Worm (Caenorhabditis elegans) whole organism, L3 larva: Measurements from ENCODE around the gene cpg-19.
A peak's percentile ranks its signal among the peaks of the same experiment; 100 is the strongest.

Experiments used
- R02D3.7 ChIP-seq: fragments of 150-350 bp; optimal IDR thresholded peaks from 2 replicates; lab custom pipeline; 2014; ENCODE audit warnings: missing biosample characterization, missing genetic modification characterization
- aly-2 ChIP-seq: fragments of 150-350 bp; optimal IDR thresholded peaks from 2 replicates; lab custom pipeline; 2014; ENCODE audit warnings: missing biosample characterization, missing genetic modification characterization
- ama-1 ChIP-seq: fragments of 150-350 bp; optimal IDR thresholded peaks from 2 replicates; lab custom pipeline; 2018
- ceh-16 ChIP-seq: sonication (generic microtip); optimal IDR thresholded peaks from 2 replicates; lab custom pipeline; 2017; ENCODE audit warnings: missing biosample characterization, missing genetic modification characterization
- ceh-28 ChIP-seq: fragments of 150-350 bp; optimal IDR thresholded peaks from 2 replicates; lab custom pipeline; 2014; ENCODE audit warnings: missing biosample characterization, missing genetic modification reagents, missing genetic modification characterization
- ceh-82 ChIP-seq: fragments of 150-350 bp; optimal IDR thresholded peaks from 2 replicates; lab custom pipeline; 2014; ENCODE audit warnings: missing biosample characterization, missing genetic modification characterization
- ceh-9 ChIP-seq: sonication (generic microtip); optimal IDR thresholded peaks from 2 replicates; lab custom pipeline; 2018; ENCODE audit warnings: missing biosample characterization, missing genetic modification characterization
- daf-12 ChIP-seq: fragments of 150-350 bp; optimal IDR thresholded peaks from 2 replicates; lab custom pipeline; 2014; ENCODE audit warnings: missing biosample characterization, missing genetic modification reagents, missing genetic modification characterization
- egl-5 ChIP-seq: fragments of 150-350 bp; optimal IDR thresholded peaks from 2 replicates; lab custom pipeline; 2017; ENCODE audit warnings: missing biosample characterization, missing genetic modification reagents, missing genetic modification characterization, inconsistent platforms
- elt-1 ChIP-seq: fragments of 150-350 bp; optimal IDR thresholded peaks from 2 replicates; lab custom pipeline; 2014; ENCODE audit warnings: missing biosample characterization, missing genetic modification characterization
- elt-2 ChIP-seq: sonication (generic microtip); optimal IDR thresholded peaks from 2 replicates; lab custom pipeline; 2016; ENCODE audit warnings: missing genetic modification reagents, mild to moderate bottlenecking, missing genetic modification characterization, missing compliant biosample characterization
- elt-3 ChIP-seq, 3 experiments: fragments of 150-350 bp in 1 of 3; sonication (generic microtip) in 2 of 3; optimal IDR thresholded peaks; 2 replicates in 2 of 3; 4 replicates in 1 of 3; lab custom pipeline; 2014 to 2017; ENCODE audit warnings: missing biosample characterization in 3 of 3, missing genetic modification characterization in 3 of 3
- fkh-10 ChIP-seq: sonication (generic microtip); optimal IDR thresholded peaks from 2 replicates; lab custom pipeline; 2017; ENCODE audit warnings: missing biosample characterization, missing genetic modification reagents, missing genetic modification characterization
- fkh-2 ChIP-seq: fragments of 150-350 bp; optimal IDR thresholded peaks from 2 replicates; lab custom pipeline; 2014; ENCODE audit warnings: missing biosample characterization, missing genetic modification reagents, missing genetic modification characterization
- fos-1 ChIP-seq: fragments of 150-350 bp; optimal IDR thresholded peaks from 2 replicates; lab custom pipeline; 2014; ENCODE audit warnings: missing biosample characterization, missing genetic modification characterization
- hmg-11 ChIP-seq: sonication (generic microtip); optimal IDR thresholded peaks from 2 replicates; lab custom pipeline; 2016; ENCODE audit warnings: missing genetic modification characterization, missing compliant biosample characterization
- jun-1 ChIP-seq: fragments of 150-350 bp; optimal IDR thresholded peaks from 2 replicates; lab custom pipeline; 2014; ENCODE audit warnings: missing biosample characterization, missing genetic modification reagents, missing genetic modification characterization
- lin-15B ChIP-seq: fragments of 150-350 bp; optimal IDR thresholded peaks from 2 replicates; lab custom pipeline; 2014; ENCODE audit warnings: missing biosample characterization, missing genetic modification characterization
- lin-39 ChIP-seq: fragments of 150-350 bp; optimal IDR thresholded peaks from 2 replicates; lab custom pipeline; 2018; ENCODE audit warnings: missing biosample characterization, missing genetic modification reagents, missing genetic modification characterization
- lsy-12 ChIP-seq: sonication (generic microtip); optimal IDR thresholded peaks from 2 replicates; lab custom pipeline; 2016; ENCODE audit warnings: mild to moderate bottlenecking, missing genetic modification characterization, missing compliant biosample characterization
- mdl-1 ChIP-seq: fragments of 150-350 bp; optimal IDR thresholded peaks from 2 replicates; lab custom pipeline; 2014; ENCODE audit warnings: missing biosample characterization, missing genetic modification characterization
- nfya-1 ChIP-seq: sonication (generic microtip); optimal IDR thresholded peaks from 2 replicates; lab custom pipeline; 2017; ENCODE audit warnings: missing genetic modification characterization, mild to moderate bottlenecking, missing compliant biosample characterization, antibody characterized with exemption, moderate library complexity; ENCODE audit not compliant: insufficient read depth
- nhr-11 ChIP-seq: fragments of 150-350 bp; optimal IDR thresholded peaks from 2 replicates; lab custom pipeline; 2014; ENCODE audit warnings: missing biosample characterization, missing genetic modification characterization
- nhr-12 ChIP-seq: fragments of 150-350 bp; optimal IDR thresholded peaks from 2 replicates; lab custom pipeline; 2014; ENCODE audit warnings: missing biosample characterization, missing genetic modification characterization
- nhr-23 ChIP-seq: fragments of 150-350 bp; optimal IDR thresholded peaks from 2 replicates; lab custom pipeline; 2014; ENCODE audit warnings: missing biosample characterization, missing genetic modification reagents, missing genetic modification characterization
- nhr-237 ChIP-seq: fragments of 150-350 bp; optimal IDR thresholded peaks from 2 replicates; lab custom pipeline; 2014; ENCODE audit warnings: missing biosample characterization, missing genetic modification characterization
- nhr-25 ChIP-seq: sonication (generic microtip); optimal IDR thresholded peaks from 2 replicates; lab custom pipeline; 2017; ENCODE audit warnings: missing biosample characterization, missing genetic modification characterization
- nhr-28 ChIP-seq: fragments of 150-350 bp; optimal IDR thresholded peaks from 2 replicates; lab custom pipeline; 2014; ENCODE audit warnings: missing biosample characterization, missing genetic modification characterization
- nhr-43 ChIP-seq: sonication (generic microtip); optimal IDR thresholded peaks from 2 replicates; lab custom pipeline; 2016; ENCODE audit warnings: mild to moderate bottlenecking, missing genetic modification characterization, missing compliant biosample characterization; ENCODE audit not compliant: poor library complexity, severe bottlenecking
- nhr-76 ChIP-seq: fragments of 150-350 bp; sonication (generic microtip); optimal IDR thresholded peaks from 5 replicates; lab custom pipeline; 2014; ENCODE audit warnings: missing biosample characterization, missing genetic modification characterization
- nhr-77 ChIP-seq: fragments of 150-350 bp; optimal IDR thresholded peaks from 2 replicates; lab custom pipeline; 2014; ENCODE audit warnings: missing biosample characterization, missing genetic modification characterization
- pha-4 ChIP-seq: fragments of 150-350 bp; optimal IDR thresholded peaks from 2 replicates; lab custom pipeline; 2014; ENCODE audit warnings: missing biosample characterization, missing genetic modification reagents, missing genetic modification characterization
- pqm-1 ChIP-seq: fragments of 150-350 bp; optimal IDR thresholded peaks from 2 replicates; lab custom pipeline; 2017; ENCODE audit warnings: missing biosample characterization, missing genetic modification characterization, inconsistent platforms
- sea-2 ChIP-seq: fragments of 150-350 bp; sonication (generic microtip); optimal IDR thresholded peaks from 4 replicates; lab custom pipeline; 2014; ENCODE audit warnings: missing biosample characterization, missing genetic modification reagents, missing genetic modification characterization
- skn-1 ChIP-seq: fragments of 150-350 bp; optimal IDR thresholded peaks from 2 replicates; lab custom pipeline; 2014; ENCODE audit warnings: missing biosample characterization, missing genetic modification characterization
- snpc-4 ChIP-seq: fragments of 150-350 bp; optimal IDR thresholded peaks from 2 replicates; lab custom pipeline; 2014; ENCODE audit warnings: missing biosample characterization, missing genetic modification characterization
- tbx-2 ChIP-seq: sonication (generic microtip); optimal IDR thresholded peaks from 2 replicates; lab custom pipeline; 2016; ENCODE audit warnings: mild to moderate bottlenecking, missing genetic modification characterization, missing compliant biosample characterization
- unc-39 ChIP-seq: sonication (generic microtip); optimal IDR thresholded peaks from 4 replicates; lab custom pipeline; 2017; ENCODE audit warnings: missing biosample characterization, missing genetic modification characterization
- unc-62 ChIP-seq: fragments of 150-350 bp; sonication (generic microtip); optimal IDR thresholded peaks from 4 replicates; lab custom pipeline; 2014; ENCODE audit warnings: missing biosample characterization, missing genetic modification reagents, missing genetic modification characterization
- zag-1 ChIP-seq: fragments of 150-350 bp; optimal IDR thresholded peaks from 2 replicates; lab custom pipeline; 2014; ENCODE audit warnings: missing biosample characterization, missing genetic modification characterization
- ztf-11 ChIP-seq: fragments of 150-350 bp; optimal IDR thresholded peaks from 2 replicates; lab custom pipeline; 2014; ENCODE audit warnings: missing biosample characterization, missing genetic modification characterization
- ztf-4 ChIP-seq: fragments of 150-350 bp; optimal IDR thresholded peaks from 2 replicates; lab custom pipeline; 2014; ENCODE audit warnings: missing biosample characterization, missing genetic modification characterization

The cpg-19 gene

DNA sequence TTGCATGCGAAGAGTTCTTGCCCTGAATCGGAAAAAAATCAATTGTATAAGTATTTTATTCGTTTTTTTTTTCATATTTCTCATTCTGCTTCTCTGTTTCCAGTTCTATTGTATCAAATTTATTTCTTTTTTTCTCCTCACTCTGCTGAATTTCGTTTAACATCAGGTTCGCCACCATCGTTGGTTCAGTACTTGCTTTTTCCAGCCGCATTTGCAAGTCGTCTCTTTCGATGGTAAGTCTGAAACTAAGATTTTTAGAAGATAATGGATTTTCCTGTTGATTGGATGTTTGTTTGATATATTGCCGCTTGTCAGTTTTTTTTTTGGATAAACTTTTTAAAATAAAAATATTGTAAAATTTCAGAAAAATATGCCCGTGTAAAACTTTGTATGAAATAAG, 14.5 kb upstream of the cpg-19 start:
- TF ChIP-seq snpc-4 (no peak), fkh-10 (GFP tag; lab: Kevin White, UChicago) (no peak), zag-1 (tag; lab: Kevin White, UChicago) (no peak), ceh-16 (tag; lab: Kevin White, UChicago) (no peak), hmg-11 (tag; lab: Kevin White, UChicago) (no peak), ztf-11 (tag; lab: Kevin White, UChicago) (no peak), mdl-1 (tag; lab: Kevin White, UChicago) (no peak)

DNA sequence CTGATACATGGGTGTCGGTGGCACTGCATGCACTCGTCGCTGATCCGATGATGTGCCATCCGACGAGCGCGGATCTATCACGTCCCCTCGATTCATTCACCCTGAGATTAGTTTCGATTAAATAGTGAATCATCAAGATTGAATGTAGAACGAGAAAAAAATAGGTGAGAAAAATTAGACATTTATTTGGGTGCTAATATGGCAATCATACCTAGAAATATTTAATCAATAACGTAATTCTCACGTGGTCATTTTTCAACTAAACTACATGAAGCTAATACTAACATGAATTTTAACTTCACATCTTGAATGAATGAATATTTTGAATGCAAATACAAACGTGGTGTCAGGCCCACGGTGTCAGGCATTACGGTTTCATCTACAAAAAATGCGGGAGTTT, 12.2 kb upstream of the cpg-19 start, which contains the start of gene F59C12.3:
TSS of gene F59C12.3 (minus strand) at position 101 of the 400 bp plus-strand sequence.
- no peak for TF ChIP-seq ceh-9 (tag; lab: Kevin White, UChicago)
- no peak for TF ChIP-seq sea-2 (GFP tag; lab: Kevin White, UChicago)
- no peak for TF ChIP-seq nhr-11 (tag; lab: Kevin White, UChicago)
- TF ChIP-seq unc-62: no peak
- no peak for TF ChIP-seq nhr-237
- TF ChIP-seq ceh-16 (tag; lab: Kevin White, UChicago): no peak
- TF ChIP-seq ceh-28 (tag; lab: Kevin White, UChicago): no peak
- no peak for TF ChIP-seq pqm-1 (tag; lab: Kevin White, UChicago)
- no peak for TF ChIP-seq nhr-43
- no peak for TF ChIP-seq R02D3.7 (tag; lab: Kevin White, UChicago)
- no peak for TF ChIP-seq elt-3 (tag; optimal IDR thresholded peaks at IDR 0.05; lab: Kevin White, UChicago)
- no peak for TF ChIP-seq lin-15B (tag; lab: Kevin White, UChicago)
- TF ChIP-seq daf-12 (tag; lab: Kevin White, UChicago): no peak
- TF ChIP-seq lsy-12: no peak
- no peak for TF ChIP-seq snpc-4
- no peak for TF ChIP-seq nhr-25 (tag; lab: Kevin White, UChicago)
- TF ChIP-seq ztf-4 (tag; lab: Kevin White, UChicago): no peak

DNA sequence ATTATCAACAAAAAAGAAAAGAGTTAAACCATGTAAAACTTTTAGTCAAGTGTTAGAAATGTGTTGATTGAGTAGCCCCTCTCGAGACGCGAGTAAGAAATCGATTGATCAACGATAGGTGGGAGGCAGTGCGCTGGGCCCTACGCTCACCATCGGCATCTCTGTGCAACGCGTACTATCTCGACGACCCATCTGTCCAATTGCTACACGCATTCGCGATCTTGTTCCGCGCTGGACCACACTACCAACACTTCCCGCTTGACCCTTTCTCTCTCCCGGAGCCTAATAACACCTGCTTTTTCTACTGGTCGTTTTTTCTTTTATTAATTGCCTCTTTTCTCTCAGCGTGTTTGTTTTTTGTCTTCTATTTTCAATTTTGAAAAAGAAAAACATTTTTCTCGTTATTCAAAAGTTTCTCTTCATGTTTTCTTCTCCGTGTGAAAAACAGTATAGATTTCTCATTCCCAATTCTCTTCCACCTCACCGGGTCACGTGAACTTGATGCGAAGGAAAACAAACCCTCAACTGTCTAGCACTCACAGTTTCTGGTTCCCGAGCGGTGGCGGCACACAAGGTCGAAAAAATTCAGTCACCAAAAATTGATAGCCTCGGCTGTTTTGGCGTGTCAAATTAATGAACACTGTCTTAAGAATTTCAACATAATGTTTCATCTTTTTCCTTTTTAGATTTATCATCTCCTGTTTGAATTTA, 10.1 kb upstream of the cpg-19 start:
- no peak for TF ChIP-seq nhr-43
- peak; percentile 34 for TF ChIP-seq pha-4 (tag; lab: Kevin White, UChicago)
- TF ChIP-seq snpc-4: peak; percentile 12
- no peak for TF ChIP-seq nhr-28
- peak; percentile 58 for TF ChIP-seq nfya-1 (tag; lab: Kevin White, UChicago)
- TF ChIP-seq egl-5 (tag; lab: Kevin White, UChicago): peak; percentile 56
- TF ChIP-seq hmg-11 (tag; lab: Kevin White, UChicago): peak; percentile 69
- peak; percentile 39 for TF ChIP-seq lin-39 (tag; lab: Kevin White, UChicago)
- TF ChIP-seq ceh-28 (tag; lab: Kevin White, UChicago): peak; percentile 69

DNA sequence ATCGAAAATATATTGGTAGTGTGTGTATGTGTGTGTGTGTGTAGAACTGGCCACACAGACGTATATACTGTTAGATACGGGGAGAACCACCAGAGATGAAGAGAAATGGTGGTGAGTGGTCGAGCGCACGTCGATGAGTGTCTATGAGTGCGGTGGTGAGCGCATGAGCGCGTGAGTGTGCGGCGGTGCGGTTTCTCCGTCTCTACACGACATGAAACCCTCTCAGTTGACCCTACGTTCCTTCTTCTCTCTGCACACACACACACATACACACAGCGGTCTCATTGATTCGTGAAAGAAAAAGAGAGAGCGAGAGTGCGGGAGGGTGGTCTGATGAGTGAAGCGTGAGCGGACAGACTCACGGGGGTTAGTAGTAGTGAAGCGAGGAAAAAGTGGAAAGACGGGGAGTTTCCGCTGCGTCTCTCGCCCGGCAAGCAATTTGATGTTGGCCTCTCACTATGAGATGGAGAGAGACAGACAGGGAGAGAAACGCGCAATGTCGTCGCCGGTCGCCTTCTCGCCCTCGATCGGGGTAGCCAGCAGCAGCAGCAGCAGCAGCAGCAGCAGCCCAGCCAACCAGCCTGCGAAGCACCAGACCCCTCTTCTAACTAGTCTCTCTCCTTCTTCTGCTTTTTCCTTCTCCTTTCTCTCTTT, 9.2 kb upstream of the cpg-19 start:
- peak; percentile 94 for TF ChIP-seq lsy-12
- TF ChIP-seq unc-39 (tag; lab: Kevin White, UChicago): peak; percentile 71
- TF ChIP-seq aly-2 (tag; lab: Kevin White, UChicago): no peak
- TF ChIP-seq zag-1 (tag; lab: Kevin White, UChicago): peak; percentile 75
- no peak for TF ChIP-seq ceh-9 (tag; lab: Kevin White, UChicago)
- no peak for TF ChIP-seq nhr-237
- TF ChIP-seq nhr-28: no peak
- peak; percentile 85 for TF ChIP-seq fkh-10 (GFP tag; lab: Kevin White, UChicago)
- peak; percentile 62 for TF ChIP-seq egl-5 (tag; lab: Kevin White, UChicago)
- TF ChIP-seq ztf-4 (tag; lab: Kevin White, UChicago): peak; percentile 89
- TF ChIP-seq nfya-1 (tag; lab: Kevin White, UChicago): peak; percentile 99
- peak; percentile 75 for TF ChIP-seq nhr-43
- TF ChIP-seq lin-15B (tag; lab: Kevin White, UChicago): peak; percentile 67
- no peak for TF ChIP-seq daf-12 (tag; lab: Kevin White, UChicago)
- TF ChIP-seq elt-2 (tag; lab: Kevin White, UChicago): peak; percentile 91
- peak; percentile 93 for TF ChIP-seq mdl-1 (tag; lab: Kevin White, UChicago)
- TF ChIP-seq elt-1 (tag; lab: Kevin White, UChicago): peak; percentile 73
- peak; percentile 96 for TF ChIP-seq jun-1 (tag; lab: Kevin White, UChicago)
- peak; percentile 58 for TF ChIP-seq skn-1 (tag; lab: Kevin White, UChicago)
- TF ChIP-seq nhr-77 (tag; lab: Kevin White, UChicago): peak; percentile 67
- TF ChIP-seq nhr-76 (tag; lab: Kevin White, UChicago): no peak
- TF ChIP-seq fkh-2: peak; percentile 49
- peak in 2 of 3 experiments; percentile 21 to 76 for TF ChIP-seq elt-3 (tag; optimal IDR thresholded peaks at IDR 0.05; lab: Kevin White, UChicago)
- peak; percentile 94 for TF ChIP-seq ceh-28 (tag; lab: Kevin White, UChicago)
- peak; percentile 53 for TF ChIP-seq ceh-82
- peak; percentile 92 for TF ChIP-seq nhr-23 (tag; lab: Kevin White, UChicago)
- peak; percentile 98 for TF ChIP-seq hmg-11 (tag; lab: Kevin White, UChicago)
- peak; percentile 93 for TF ChIP-seq pha-4 (tag; lab: Kevin White, UChicago)
- peak; percentile 78 for TF ChIP-seq ama-1 (lab: Kevin White, UChicago)
- peak; percentile 93 for TF ChIP-seq tbx-2
- peak; percentile 63 for TF ChIP-seq unc-62
- no peak for TF ChIP-seq nhr-12
- TF ChIP-seq fos-1: peak; percentile 86
- TF ChIP-seq nhr-11 (tag; lab: Kevin White, UChicago): peak; percentile 93
